Fruit fly (Drosophila melanogaster) whole organism, wandering third instar larva: ENCODE measurements around the gene CG9109.

Experiments
- Abd-B ChIP-seq: fragments of >200 bp; optimal IDR thresholded peaks from 2 replicates; lab custom pipeline; 2017; ENCODE audit warnings: missing biosample characterization, missing genetic modification characterization
- CG32264 ChIP-seq: fragments of 200-800 bp; sonication (Bioruptor generic); optimal IDR thresholded peaks from 2 replicates; lab custom pipeline; 2016; ENCODE audit warnings: missing biosample characterization, missing genetic modification characterization
- CG9705 ChIP-seq: fragments of 200-800 bp; sonication (Bioruptor generic); optimal IDR thresholded peaks from 2 replicates; lab custom pipeline; 2018; ENCODE audit warnings: missing biosample characterization, mild to moderate bottlenecking, missing genetic modification characterization
- Dfd ChIP-seq: fragments of >200 bp; optimal IDR thresholded peaks from 2 replicates; lab custom pipeline; 2017; ENCODE audit warnings: missing biosample characterization, missing genetic modification characterization
- Dif ChIP-seq: fragments of 200-275, 200-300 bp; sonication (Bioruptor generic); optimal IDR thresholded peaks from 2 replicates; lab custom pipeline; 2018; ENCODE audit warnings: missing biosample characterization, missing genetic modification characterization; ENCODE audit not compliant: partially characterized antibody
- GATAd ChIP-seq: sonication (Bioruptor generic); optimal IDR thresholded peaks from 2 replicates; lab custom pipeline; 2016; ENCODE audit warnings: missing biosample characterization, missing genetic modification characterization
- HLH106 ChIP-seq: fragments of 200-800 bp; optimal IDR thresholded peaks from 3 replicates; lab custom pipeline; 2019; ENCODE audit warnings: missing biosample characterization, mild to moderate bottlenecking, missing genetic modification characterization, moderate library complexity
- Hnf4 ChIP-seq: fragments of 200-800 bp; sonication (Bioruptor generic); optimal IDR thresholded peaks from 2 replicates; lab custom pipeline; 2016; ENCODE audit warnings: missing biosample characterization, mild to moderate bottlenecking, missing genetic modification characterization
- Hr78 ChIP-seq: fragments of >200 bp; optimal IDR thresholded peaks from 2 replicates; lab custom pipeline; 2017; ENCODE audit warnings: missing biosample characterization, missing genetic modification characterization
- Hr83 ChIP-seq: fragments of 200-300 bp; sonication (Bioruptor generic); optimal IDR thresholded peaks from 2 replicates; lab custom pipeline; 2016; ENCODE audit warnings: missing biosample characterization, mild to moderate bottlenecking, missing genetic modification characterization, moderate library complexity; ENCODE audit not compliant: poor library complexity, severe bottlenecking
- Jra ChIP-seq: sonication (Bioruptor generic); optimal IDR thresholded peaks from 2 replicates; lab custom pipeline; 2016; ENCODE audit warnings: missing biosample characterization, missing genetic modification characterization
- Mio ChIP-seq: sonication (Bioruptor generic); optimal IDR thresholded peaks from 2 replicates; lab custom pipeline; 2016; ENCODE audit warnings: missing biosample characterization, missing genetic modification characterization
- N ChIP-seq: fragments of >200 bp; optimal IDR thresholded peaks from 2 replicates; lab custom pipeline; 2018; ENCODE audit warnings: missing biosample characterization, missing external identifiers, missing genetic modification characterization
- OdsH ChIP-seq: fragments of 200-800 bp; sonication (Bioruptor generic); optimal IDR thresholded peaks from 2 replicates; lab custom pipeline; 2016; ENCODE audit warnings: missing biosample characterization, mild to moderate bottlenecking, missing genetic modification characterization
- Rel ChIP-seq, 2 experiments: fragments of 200-800 bp; sonication (Bioruptor generic) in 1 of 2; optimal IDR thresholded peaks; 2 replicates in 1 of 2; 3 replicates in 1 of 2; lab custom pipeline; 2016 to 2019; ENCODE audit warnings: mild to moderate bottlenecking in 2 of 2, missing biosample characterization in 2 of 2, missing genetic modification characterization in 2 of 2, moderate library complexity in 1 of 2
- Sp1 ChIP-seq: fragments of 200-800 bp; sonication (Bioruptor generic); optimal IDR thresholded peaks from 3 replicates; lab custom pipeline; 2019; ENCODE audit warnings: missing biosample characterization, mild to moderate bottlenecking, missing genetic modification characterization, moderate library complexity
- br ChIP-seq: fragments of 200-800 bp; sonication (Bioruptor generic); optimal IDR thresholded peaks from 2 replicates; lab custom pipeline; 2016; ENCODE audit warnings: missing biosample characterization, missing genetic modification characterization
- brk ChIP-seq: fragments of 200-800 bp; sonication (Bioruptor generic); optimal IDR thresholded peaks from 2 replicates; lab custom pipeline; 2016; ENCODE audit warnings: missing biosample characterization, mild to moderate bottlenecking, missing genetic modification characterization
- dl ChIP-seq, 2 experiments: fragments of 175-275, 200-275 bp in 1 of 2; fragments of 200-275 bp in 1 of 2; sonication (Bioruptor generic); optimal IDR thresholded peaks; lab custom pipeline; 2018; ENCODE audit warnings: mild to moderate bottlenecking in 2 of 2, missing biosample characterization in 2 of 2, missing genetic modification characterization in 2 of 2, moderate library complexity in 2 of 2; ENCODE audit not compliant: partially characterized antibody in 2 of 2, insufficient read depth in 1 of 2
- dmrt93B ChIP-seq: fragments of 200-800 bp; sonication (Bioruptor generic); optimal IDR thresholded peaks from 2 replicates; lab custom pipeline; 2018; ENCODE audit warnings: missing biosample characterization, mild to moderate bottlenecking, missing genetic modification characterization
- dsf ChIP-seq: sonication (Bioruptor generic); optimal IDR thresholded peaks from 2 replicates; lab custom pipeline; 2016; ENCODE audit warnings: missing biosample characterization, missing genetic modification characterization, borderline replicate concordance
- ey ChIP-seq: fragments of 200-800 bp; sonication (Bioruptor generic); optimal IDR thresholded peaks from 2 replicates; lab custom pipeline; 2016; ENCODE audit warnings: missing biosample characterization, missing genetic modification characterization
- foxo ChIP-seq, 2 experiments: fragments of 200-800 bp; sonication (Bioruptor generic); optimal IDR thresholded peaks; 2 replicates in 1 of 2; 3 replicates in 1 of 2; lab custom pipeline; 2016 to 2017; ENCODE audit warnings: missing biosample characterization in 2 of 2, missing genetic modification characterization in 2 of 2
- fru ChIP-seq: fragments of 200-800 bp; sonication (Bioruptor generic); optimal IDR thresholded peaks from 3 replicates; lab custom pipeline; 2016; ENCODE audit warnings: missing biosample characterization, mild to moderate bottlenecking, missing genetic modification characterization
- h ChIP-seq: fragments of 200-800 bp; sonication (Bioruptor generic); optimal IDR thresholded peaks from 3 replicates; lab custom pipeline; 2016; ENCODE audit warnings: missing biosample characterization, mild to moderate bottlenecking, missing genetic modification characterization
- jim ChIP-seq: fragments of 175-275, 200-325 bp; sonication (Bioruptor generic); optimal IDR thresholded peaks from 2 replicates; lab custom pipeline; 2016; ENCODE audit warnings: missing biosample characterization, mild to moderate bottlenecking, missing genetic modification characterization
- lola ChIP-seq: fragments of >200 bp; optimal IDR thresholded peaks from 2 replicates; lab custom pipeline; 2017; ENCODE audit warnings: missing biosample characterization, missing genetic modification characterization
- pan ChIP-seq: fragments of >200 bp; optimal IDR thresholded peaks from 2 replicates; lab custom pipeline; 2017
- psq ChIP-seq: fragments of 200-800 bp; sonication (Bioruptor generic); optimal IDR thresholded peaks from 3 replicates; lab custom pipeline; 2017; ENCODE audit warnings: missing biosample characterization, mild to moderate bottlenecking, missing genetic modification characterization, moderate library complexity
- rgr ChIP-seq: fragments of 200-800 bp; sonication (Bioruptor generic); optimal IDR thresholded peaks from 3 replicates; lab custom pipeline; 2016; ENCODE audit warnings: missing biosample characterization, mild to moderate bottlenecking, missing genetic modification characterization
- sage ChIP-seq: fragments of 200-800 bp; sonication (Bioruptor generic); optimal IDR thresholded peaks from 2 replicates; lab custom pipeline; 2016; ENCODE audit warnings: missing biosample characterization, mild to moderate bottlenecking, missing genetic modification characterization
- sv ChIP-seq: fragments of 200-800 bp; sonication (Bioruptor generic); optimal IDR thresholded peaks from 3 replicates; lab custom pipeline; 2016; ENCODE audit warnings: missing biosample characterization, missing genetic modification characterization
- tai ChIP-seq: sonication (Bioruptor generic); optimal IDR thresholded peaks from 2 replicates; lab custom pipeline; 2016; ENCODE audit warnings: missing biosample characterization, missing genetic modification characterization
- woc ChIP-seq: sonication (Bioruptor generic); optimal IDR thresholded peaks from 2 replicates; lab custom pipeline; 2016; ENCODE audit warnings: missing biosample characterization, mild to moderate bottlenecking, missing genetic modification characterization

Gene CG9109

dm6 chr2L:5983236-5983635, 51.0 kb downstream of the CG9109 start:
- peak; percentile 56 to 59 for TF ChIP-seq dl (GFP tag; optimal IDR thresholded peaks at IDR 0.05; lab: Kevin White, UChicago; ENCODE audit: insufficient read depth in 1 of 2, partially characterized antibody in 2 of 2)
- TF ChIP-seq Jra (GFP tag; lab: Kevin White, UChicago) = peak; percentile 27
- TF ChIP-seq Dif (GFP tag; lab: Kevin White, UChicago) = peak; percentile 20
- TF ChIP-seq GATAd (GFP tag; lab: Kevin White, UChicago) = no peak
- TF ChIP-seq, all 38 proteins: peak for 3

DNA sequence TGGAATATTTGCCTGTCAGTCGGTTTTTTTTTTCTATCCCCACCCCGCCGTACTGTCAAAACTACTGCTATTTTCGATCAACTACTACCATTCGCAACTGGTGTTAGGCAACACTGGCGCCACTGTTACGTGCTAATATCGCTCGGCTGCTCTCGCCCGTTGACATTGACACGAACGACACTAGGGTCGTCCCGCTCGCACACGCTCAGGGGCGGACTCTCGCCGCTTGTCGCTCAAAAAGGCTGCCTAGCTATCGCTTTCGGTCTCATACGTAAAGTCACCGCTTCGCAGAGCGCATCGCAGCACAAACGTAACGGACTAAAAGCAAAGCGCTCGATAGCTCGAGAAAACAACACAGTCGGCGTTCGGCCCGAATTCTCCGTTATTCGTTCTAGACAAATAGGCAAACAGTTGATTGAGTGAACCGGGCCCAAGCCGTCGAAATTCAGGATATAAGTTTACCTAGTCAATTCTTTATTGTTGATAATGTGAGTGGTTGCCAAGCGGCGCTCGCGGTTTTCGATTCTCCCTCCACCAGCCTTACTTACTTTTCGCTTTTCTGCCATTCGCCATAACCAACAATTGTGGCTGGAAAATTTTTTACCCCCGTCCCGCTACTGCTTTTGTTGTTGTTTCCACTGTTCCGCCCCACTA, 51.8 kb downstream of the CG9109 start:
- TF ChIP-seq N (GFP tag; lab: Kevin White, UChicago) = no peak
- peak; percentile 1 for TF ChIP-seq ey (GFP tag; lab: Kevin White, UChicago)
- peak; percentile 73 for TF ChIP-seq br (GFP tag; lab: Kevin White, UChicago)
- TF ChIP-seq Dif (GFP tag; lab: Kevin White, UChicago) = peak; percentile 79
- peak; percentile 38 for TF ChIP-seq OdsH (GFP tag; lab: Kevin White, UChicago)
- no peak for TF ChIP-seq Abd-B
- TF ChIP-seq Hr83 (GFP tag; lab: Kevin White, UChicago) = peak; percentile 64
- peak; percentile 73 for TF ChIP-seq Jra (GFP tag; lab: Kevin White, UChicago)
- no peak for TF ChIP-seq tai
- peak; percentile 78 for TF ChIP-seq Hnf4 (GFP tag; lab: Kevin White, UChicago)
- TF ChIP-seq woc = no peak
- TF ChIP-seq rgr (GFP tag; lab: Kevin White, UChicago) = peak; percentile 70
- TF ChIP-seq foxo (GFP tag; optimal IDR thresholded peaks at IDR 0.05; lab: Kevin White, UChicago) = peak; percentile 47 to 67
- TF ChIP-seq HLH106 (tag; lab: Kevin White, UChicago) = peak; percentile 37
- TF ChIP-seq lola (GFP tag; lab: Kevin White, UChicago) = no peak
- peak in 1 of 2 experiments; percentile 46 for TF ChIP-seq dl (GFP tag; optimal IDR thresholded peaks at IDR 0.05; lab: Kevin White, UChicago; ENCODE audit: insufficient read depth in 1 of 2, partially characterized antibody in 2 of 2)
- peak; percentile 27 for TF ChIP-seq sv
- peak; percentile 73 for TF ChIP-seq Sp1 (GFP tag; lab: Kevin White, UChicago)
- TF ChIP-seq fru (GFP tag; lab: Kevin White, UChicago) = peak; percentile 52
- peak; percentile 72 for TF ChIP-seq h (GFP tag; lab: Kevin White, UChicago)
- TF ChIP-seq CG32264 (GFP tag; lab: Kevin White, UChicago) = no peak
- TF ChIP-seq psq (GFP tag; lab: Kevin White, UChicago) = peak; percentile 32
- TF ChIP-seq CG9705 (GFP tag; lab: Kevin White, UChicago) = peak; percentile 11
- TF ChIP-seq Rel (GFP tag; optimal IDR thresholded peaks at IDR 0.05; lab: Kevin White, UChicago) = peak; percentile 32
- peak; percentile 75 for TF ChIP-seq Rel (tag; optimal IDR thresholded peaks at IDR 0.05; lab: Kevin White, UChicago)

DNA sequence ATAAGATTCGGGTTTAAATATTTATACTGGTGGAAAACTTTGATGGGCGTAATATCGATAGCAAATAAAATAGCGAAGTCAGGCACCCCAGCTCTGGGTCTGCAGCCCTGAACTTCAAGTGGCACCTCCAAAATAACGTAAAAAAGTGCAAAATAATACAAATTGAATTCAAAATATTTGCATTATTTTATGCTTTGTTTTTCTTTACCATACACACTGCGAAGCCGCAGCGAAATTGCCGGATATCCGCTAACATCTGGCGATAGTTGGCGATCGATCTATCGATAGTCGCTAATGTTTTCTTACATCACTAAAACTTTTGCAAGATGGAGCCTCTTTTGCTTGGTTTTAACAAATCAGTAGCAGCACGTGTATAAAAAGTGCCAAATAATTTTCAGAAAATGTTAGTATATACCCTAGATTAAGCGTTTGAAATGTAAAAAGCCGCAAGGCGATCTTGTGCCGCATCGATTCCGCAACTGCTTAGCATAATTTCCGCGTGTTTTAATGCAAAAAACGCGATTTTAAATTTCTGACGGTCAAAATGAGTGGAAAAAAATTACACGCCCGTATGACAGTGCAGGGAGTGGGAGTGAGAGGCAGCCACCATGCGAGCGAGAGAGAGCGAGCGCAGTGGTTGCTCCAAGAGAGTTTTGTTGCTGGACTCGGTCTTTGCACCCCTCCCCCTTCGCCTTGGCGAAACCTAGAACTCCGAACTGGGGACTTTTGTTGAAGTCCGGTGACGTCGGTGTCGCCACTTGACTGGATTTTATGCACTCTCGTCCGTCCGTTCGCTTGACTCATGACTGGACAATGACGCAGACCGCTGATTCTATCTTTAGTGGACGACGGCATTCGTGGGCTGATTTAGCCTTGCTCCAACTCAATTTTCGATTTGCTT, 52.5 kb downstream of the CG9109 start, which contains the start of gene eIF4A:
Gene eIF4A, plus strand, starts transcription at position 332 of the 901 bp plus-strand sequence.
- TF ChIP-seq h (GFP tag; lab: Kevin White, UChicago) = no peak
- no peak for TF ChIP-seq ey (GFP tag; lab: Kevin White, UChicago)
- TF ChIP-seq rgr (GFP tag; lab: Kevin White, UChicago) = peak; percentile 0
- no peak for TF ChIP-seq N (GFP tag; lab: Kevin White, UChicago)
- no peak for TF ChIP-seq brk
- no peak for TF ChIP-seq fru (GFP tag; lab: Kevin White, UChicago)
- no peak for TF ChIP-seq Hr78 (GFP tag; lab: Kevin White, UChicago)
- TF ChIP-seq sage (GFP tag; lab: Kevin White, UChicago) = no peak
- no peak for TF ChIP-seq jim
- peak; percentile 5 for TF ChIP-seq CG9705 (GFP tag; lab: Kevin White, UChicago)
- peak; percentile 70 to 84 for TF ChIP-seq dl (GFP tag; optimal IDR thresholded peaks at IDR 0.05; lab: Kevin White, UChicago; ENCODE audit: insufficient read depth in 1 of 2, partially characterized antibody in 2 of 2)
- no peak for TF ChIP-seq Mio
- TF ChIP-seq Dif (GFP tag; lab: Kevin White, UChicago) = peak; percentile 91
- TF ChIP-seq dsf = no peak
- no peak for TF ChIP-seq Dfd (GFP tag; lab: Kevin White, UChicago)
- no peak for TF ChIP-seq psq (GFP tag; lab: Kevin White, UChicago)
- TF ChIP-seq HLH106 (tag; lab: Kevin White, UChicago) = peak; percentile 14
- TF ChIP-seq pan (lab: Kevin White, UChicago) = no peak
- no peak for TF ChIP-seq Rel (GFP tag; optimal IDR thresholded peaks at IDR 0.05; lab: Kevin White, UChicago)
- TF ChIP-seq Rel (tag; optimal IDR thresholded peaks at IDR 0.05; lab: Kevin White, UChicago) = peak; percentile 100
- peak; percentile 50 for TF ChIP-seq dmrt93B (GFP tag; lab: Kevin White, UChicago)
- TF ChIP-seq tai = peak; percentile 21
- no peak for TF ChIP-seq foxo (GFP tag; optimal IDR thresholded peaks at IDR 0.05; lab: Kevin White, UChicago)
- TF ChIP-seq OdsH (GFP tag; lab: Kevin White, UChicago) = no peak
